Worm (Caenorhabditis elegans) whole organism, L2 larva: ENCODE results near the gene F16G10.6.

Source experiments
- F13H6.1 ChIP-seq: sonication (generic microtip); optimal IDR thresholded peaks from 2 replicates; lab custom pipeline; 2016; ENCODE audit warnings: missing genetic modification characterization, missing compliant biosample characterization
- R02D3.7 ChIP-seq: fragments of 150-350 bp; optimal IDR thresholded peaks from 2 replicates; lab custom pipeline; 2014; ENCODE audit warnings: missing biosample characterization, missing genetic modification characterization
- Y55F3AM.14 ChIP-seq: fragments of 200-800 bp; sonication (Bioruptor generic); optimal IDR thresholded peaks from 2 replicates; lab custom pipeline; 2018; ENCODE audit warnings: mild to moderate bottlenecking, missing genetic modification characterization, missing compliant biosample characterization
- ZK546.5 ChIP-seq: sonication (generic microtip); optimal IDR thresholded peaks from 2 replicates; lab custom pipeline; 2017; ENCODE audit warnings: missing biosample characterization, missing genetic modification characterization
- alr-1 ChIP-seq: fragments of 150-350 bp; optimal IDR thresholded peaks from 2 replicates; lab custom pipeline; 2014; ENCODE audit warnings: missing biosample characterization, missing genetic modification characterization
- aly-2 ChIP-seq: fragments of 150-350 bp; optimal IDR thresholded peaks from 2 replicates; lab custom pipeline; 2014; ENCODE audit warnings: missing biosample characterization, missing genetic modification characterization
- ama-1 ChIP-seq: fragments of 150-350 bp; optimal IDR thresholded peaks from 2 replicates; lab custom pipeline; 2018; ENCODE audit warnings: inconsistent platforms
- ceh-16 ChIP-seq: fragments of 150-350 bp; optimal IDR thresholded peaks from 2 replicates; lab custom pipeline; 2014; ENCODE audit warnings: missing biosample characterization, missing genetic modification characterization
- crh-2 ChIP-seq: sonication (generic microtip); optimal IDR thresholded peaks from 2 replicates; lab custom pipeline; 2017; ENCODE audit warnings: missing biosample characterization, missing genetic modification characterization
- egl-27 ChIP-seq: sonication (generic microtip); optimal IDR thresholded peaks from 3 replicates; lab custom pipeline; 2017; ENCODE audit warnings: missing biosample characterization, missing genetic modification reagents, missing genetic modification characterization
- fos-1 ChIP-seq: fragments of 150-350 bp; optimal IDR thresholded peaks from 2 replicates; lab custom pipeline; 2014; ENCODE audit warnings: missing biosample characterization, missing genetic modification characterization
- gmeb-1 ChIP-seq: fragments of 150-350 bp; optimal IDR thresholded peaks from 2 replicates; lab custom pipeline; 2014; ENCODE audit warnings: missing biosample characterization, missing genetic modification characterization
- lin-11 ChIP-seq: fragments of 150-350 bp; sonication (generic microtip); optimal IDR thresholded peaks from 2 replicates; lab custom pipeline; 2014; ENCODE audit warnings: missing biosample characterization, missing genetic modification characterization, inconsistent platforms, mixed read lengths
- lsy-2 ChIP-seq, 2 experiments: fragments of 150-350 bp in 1 of 2; sonication (generic microtip) in 1 of 2; optimal IDR thresholded peaks; 2 replicates each; lab custom pipeline; 2014 to 2017; ENCODE audit warnings: missing biosample characterization in 2 of 2, missing genetic modification characterization in 2 of 2
- mab-5 ChIP-seq: fragments of 150-350 bp; optimal IDR thresholded peaks from 2 replicates; lab custom pipeline; 2014; ENCODE audit warnings: missing biosample characterization, missing genetic modification characterization
- mdl-1 ChIP-seq, 2 experiments: fragments of 150-350 bp in 1 of 2; sonication (generic microtip) in 1 of 2; optimal IDR thresholded peaks; 2 replicates each; lab custom pipeline; 2017; ENCODE audit warnings: missing biosample characterization in 2 of 2, missing genetic modification characterization in 2 of 2
- nhr-10 ChIP-seq: sonication (generic microtip); optimal IDR thresholded peaks from 2 replicates; lab custom pipeline; 2017; ENCODE audit warnings: missing biosample characterization, missing genetic modification characterization
- nhr-11 ChIP-seq: fragments of 150-350 bp; optimal IDR thresholded peaks from 2 replicates; lab custom pipeline; 2014; ENCODE audit warnings: missing biosample characterization, missing genetic modification characterization
- nhr-12 ChIP-seq: fragments of 150-350 bp; optimal IDR thresholded peaks from 2 replicates; lab custom pipeline; 2014; ENCODE audit warnings: missing biosample characterization, missing genetic modification characterization
- nhr-129 ChIP-seq: fragments of 150-350 bp; optimal IDR thresholded peaks from 2 replicates; lab custom pipeline; 2014; ENCODE audit warnings: missing biosample characterization, missing genetic modification characterization
- nhr-21 ChIP-seq: fragments of 150-350 bp; optimal IDR thresholded peaks from 2 replicates; lab custom pipeline; 2014; ENCODE audit warnings: missing biosample characterization, missing genetic modification characterization
- nhr-23 ChIP-seq: fragments of 150-350 bp; optimal IDR thresholded peaks from 2 replicates; lab custom pipeline; 2014; ENCODE audit warnings: missing biosample characterization, missing genetic modification reagents, missing genetic modification characterization
- nhr-237 ChIP-seq: fragments of 150-350 bp; optimal IDR thresholded peaks from 2 replicates; lab custom pipeline; 2014; ENCODE audit warnings: missing biosample characterization, missing genetic modification characterization
- nhr-6 ChIP-seq: fragments of 150-350 bp; optimal IDR thresholded peaks from 2 replicates; lab custom pipeline; 2014; ENCODE audit warnings: missing biosample characterization, missing genetic modification characterization
- nhr-77 ChIP-seq: fragments of 150-350 bp; optimal IDR thresholded peaks from 2 replicates; lab custom pipeline; 2014; ENCODE audit warnings: missing biosample characterization, missing genetic modification characterization
- peb-1 ChIP-seq: fragments of 150-350 bp; optimal IDR thresholded peaks from 2 replicates; lab custom pipeline; 2014; ENCODE audit warnings: missing biosample characterization, missing genetic modification characterization
- skn-1 ChIP-seq: sonication (generic microtip); optimal IDR thresholded peaks from 2 replicates; lab custom pipeline; 2017; ENCODE audit warnings: missing biosample characterization, missing genetic modification characterization
- sma-3 ChIP-seq: sonication (generic microtip); optimal IDR thresholded peaks from 2 replicates; lab custom pipeline; 2016; ENCODE audit warnings: missing genetic modification reagents, missing genetic modification characterization, missing compliant biosample characterization
- sma-9 ChIP-seq, 2 experiments: fragments of 150-350 bp in 1 of 2; sonication (generic microtip) in 1 of 2; optimal IDR thresholded peaks; 2 replicates each; lab custom pipeline; 2014 to 2016; ENCODE audit warnings: missing genetic modification characterization in 2 of 2, mild to moderate bottlenecking in 1 of 2, missing biosample characterization in 1 of 2, missing compliant biosample characterization in 1 of 2, missing genetic modification reagents in 1 of 2, moderate library complexity in 1 of 2
- snpc-4 ChIP-seq: fragments of 150-350 bp; optimal IDR thresholded peaks from 2 replicates; lab custom pipeline; 2014; ENCODE audit warnings: missing biosample characterization, missing genetic modification characterization
- unc-55 ChIP-seq: fragments of 150-350 bp; sonication (generic microtip); optimal IDR thresholded peaks from 3 replicates; lab custom pipeline; 2014; ENCODE audit warnings: missing biosample characterization, missing genetic modification reagents, missing genetic modification characterization
- unc-62 ChIP-seq: fragments of 150-350 bp; optimal IDR thresholded peaks from 2 replicates; lab custom pipeline; 2014; ENCODE audit warnings: missing biosample characterization, missing genetic modification reagents, missing genetic modification characterization
- ztf-1 ChIP-seq: fragments of 200-800 bp; sonication (Bioruptor generic); conservative IDR thresholded peaks from 2 replicates; pipeline ENCODE4 v1.3.6; 2022; ENCODE audit warnings: missing genetic modification characterization, missing compliant biosample characterization
- ztf-4 ChIP-seq: fragments of 150-350 bp; optimal IDR thresholded peaks from 2 replicates; lab custom pipeline; 2014; ENCODE audit warnings: missing biosample characterization, missing genetic modification characterization

The F16G10.6 gene

DNA sequence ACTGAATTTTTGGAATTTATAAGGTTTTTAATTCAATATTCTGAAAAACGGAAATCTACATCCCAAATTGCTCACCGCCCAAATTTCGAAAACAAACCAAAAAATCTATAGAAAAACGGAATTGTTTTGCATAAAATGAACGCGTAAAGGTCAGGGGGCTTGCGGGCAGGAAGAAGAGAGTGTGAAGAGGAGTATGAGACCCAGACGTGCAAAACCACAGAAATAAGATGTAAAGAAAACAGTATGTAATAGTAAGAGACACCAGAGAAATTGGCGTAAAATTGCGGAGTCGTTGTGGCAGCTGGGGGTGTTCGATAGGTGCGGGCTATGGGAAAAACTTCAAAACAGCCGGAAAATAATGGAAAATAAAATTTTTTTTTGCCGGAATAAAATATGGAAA lies 36.7 kb downstream of the F16G10.6 start:
- no peak for TF ChIP-seq nhr-77 (tag; lab: Kevin White, UChicago)
- peak; percentile 26 for TF ChIP-seq unc-55
- TF ChIP-seq aly-2: no peak
- peak in 1 of 2 experiments; percentile 38 for TF ChIP-seq lsy-2 (tag; optimal IDR thresholded peaks at IDR 0.05; lab: Kevin White, UChicago)
- TF ChIP-seq lin-11 (tag; lab: Kevin White, UChicago): no peak
- TF ChIP-seq sma-9 (GFP tag; optimal IDR thresholded peaks at IDR 0.05; lab: Kevin White, UChicago): no peak
- no peak for TF ChIP-seq sma-9 (tag; optimal IDR thresholded peaks at IDR 0.05; lab: Kevin White, UChicago)
- TF ChIP-seq crh-2: peak; percentile 14
- no peak for TF ChIP-seq unc-62 (GFP tag; lab: Kevin White, UChicago)
- TF ChIP-seq nhr-6 (tag; lab: Kevin White, UChicago): no peak
- no peak for TF ChIP-seq ama-1 (lab: Kevin White, UChicago)

DNA sequence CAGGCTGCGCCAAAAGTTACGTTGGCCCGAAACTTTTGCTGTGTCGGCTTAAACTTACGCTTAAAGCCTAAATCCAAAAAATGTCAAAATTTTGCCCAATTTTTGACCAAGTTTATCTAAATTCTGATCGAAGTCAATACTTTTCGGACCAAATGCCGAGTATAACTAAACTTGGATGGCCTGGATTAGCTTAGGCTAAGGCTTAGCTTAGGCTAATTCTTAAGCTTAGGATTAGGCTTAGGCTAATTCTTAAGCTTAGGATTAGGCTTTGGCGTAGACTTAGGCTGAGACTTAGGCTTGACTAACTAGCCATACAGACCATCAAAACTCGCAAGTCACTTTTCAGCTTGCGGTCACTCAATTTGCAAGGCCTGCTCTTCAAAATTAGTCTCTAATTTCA lies 41.5 kb downstream of the F16G10.6 start:
- TF ChIP-seq ceh-16 (no peak), alr-1 (no peak), ztf-4 (tag; lab: Kevin White, UChicago) (no peak), mdl-1 (tag; optimal IDR thresholded peaks at IDR 0.05; lab: Kevin White, UChicago) (no peak), nhr-11 (tag; lab: Kevin White, UChicago) (no peak), nhr-23 (no peak), mab-5 (tag; lab: Kevin White, UChicago) (no peak), peb-1 (tag; lab: Kevin White, UChicago) (no peak), nhr-12 (no peak), Y55F3AM.14 (GFP tag; lab: Kevin White, UChicago) (no peak), R02D3.7 (tag; lab: Kevin White, UChicago) (no peak), egl-27 (tag; lab: Kevin White, UChicago) (no peak), F13H6.1 (tag; lab: Kevin White, UChicago) (no peak)

DNA sequence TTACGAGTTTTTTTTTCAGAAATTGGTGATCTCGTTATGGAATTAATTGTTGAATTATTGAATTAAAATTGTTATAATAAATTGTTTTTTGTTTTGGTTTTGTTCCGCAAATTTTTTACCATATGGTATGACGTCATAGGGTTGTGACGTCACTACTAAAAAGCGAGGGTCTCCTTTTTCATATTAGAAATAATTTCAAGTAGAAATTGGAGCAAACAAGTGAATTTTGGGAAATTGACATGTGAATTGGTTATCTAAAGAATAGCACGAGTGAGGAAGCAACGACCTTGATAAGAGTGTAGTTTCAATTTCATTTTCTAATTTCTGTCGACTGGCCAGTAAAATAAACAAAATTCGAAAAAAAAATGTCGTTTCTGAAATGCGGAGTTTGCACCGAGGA lies 42.1 kb downstream of the F16G10.6 start, which contains the start of gene F43C11.7:
TSS of gene F43C11.7 (plus strand) at position 326 of the 400 bp plus-strand sequence.
- TF ChIP-seq snpc-4 (tag; lab: Kevin White, UChicago) (no peak), fos-1 (peak; percentile 60), gmeb-1 (tag; lab: Kevin White, UChicago) (peak; percentile 26)

DNA sequence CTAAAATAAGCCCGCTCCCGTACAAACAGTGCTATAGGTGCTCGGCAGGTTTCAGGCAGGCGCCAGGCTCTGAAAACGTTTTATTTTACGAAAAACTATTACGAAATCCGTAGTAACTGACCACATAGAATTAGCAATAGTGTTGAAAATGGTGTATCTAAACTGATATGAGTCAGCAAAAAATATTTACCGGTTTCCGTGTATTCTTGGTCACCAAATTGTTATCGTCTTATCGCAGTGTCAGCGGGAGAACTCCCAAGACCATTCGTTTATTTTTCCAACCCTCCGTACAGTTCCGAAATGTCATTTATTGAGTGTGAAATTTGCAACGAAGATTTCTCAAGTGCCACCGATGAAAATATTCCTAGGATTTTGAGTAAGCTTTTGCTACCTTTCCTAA lies 45.4 kb downstream of the F16G10.6 start, which contains the start of gene F43C11.8:
TSS of gene F43C11.8 (plus strand) at position 301 of the 400 bp plus-strand sequence.
- no peak for TF ChIP-seq nhr-10 (tag; lab: Kevin White, UChicago)
- TF ChIP-seq nhr-129 (tag; lab: Kevin White, UChicago): no peak
- TF ChIP-seq skn-1: no peak
- TF ChIP-seq fos-1: peak; percentile 1

DNA sequence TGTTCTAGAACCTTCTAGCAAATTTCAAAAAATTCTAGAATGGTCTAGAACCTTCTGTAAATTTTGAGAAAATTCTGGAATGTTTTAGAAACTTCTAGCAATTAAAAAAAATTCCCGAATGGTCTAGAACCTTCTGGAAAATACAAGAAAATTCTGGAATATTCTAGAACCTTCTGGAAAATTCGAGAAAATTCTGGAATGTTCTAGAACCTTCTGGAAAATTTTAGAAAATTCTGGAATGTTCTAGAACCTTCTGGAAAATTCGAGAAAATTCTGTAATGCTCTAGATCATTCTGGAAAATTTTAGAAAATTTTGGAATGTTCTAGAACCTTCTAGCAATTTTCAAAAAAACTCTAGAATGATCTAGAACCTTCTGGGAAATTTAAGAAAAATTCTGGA lies 47.2 kb downstream of the F16G10.6 start:
- no peak for TF ChIP-seq ZK546.5
- TF ChIP-seq F13H6.1 (tag; lab: Kevin White, UChicago): no peak
- TF ChIP-seq R02D3.7 (tag; lab: Kevin White, UChicago): no peak
- TF ChIP-seq gmeb-1 (tag; lab: Kevin White, UChicago): no peak
- TF ChIP-seq nhr-237 (tag; lab: Kevin White, UChicago): no peak
- no peak for TF ChIP-seq nhr-77 (tag; lab: Kevin White, UChicago)
- no peak for TF ChIP-seq nhr-6 (tag; lab: Kevin White, UChicago)
- no peak for TF ChIP-seq crh-2
- no peak for TF ChIP-seq lin-11 (tag; lab: Kevin White, UChicago)
- no peak for TF ChIP-seq egl-27 (tag; lab: Kevin White, UChicago)
- no peak for TF ChIP-seq sma-3 (GFP tag; lab: Kevin White, UChicago)
- TF ChIP-seq nhr-23: no peak
- no peak for TF ChIP-seq unc-55
- TF ChIP-seq nhr-21 (tag; lab: Kevin White, UChicago): no peak
- TF ChIP-seq nhr-12: no peak
- TF ChIP-seq aly-2: no peak
- TF ChIP-seq ztf-1 (GFP tag; lab: Robert Waterston, UW): no peak
- TF ChIP-seq mdl-1 (tag; optimal IDR thresholded peaks at IDR 0.05; lab: Kevin White, UChicago): no peak
